Fruit fly (Drosophila melanogaster): ENCODE data around the gene Cnx14D.
A peak's percentile ranks its signal among the peaks of the same experiment; 100 is the strongest.

Gene Cnx14D

dm6 chrX:16573659-16574058 is 48.4 kb upstream of the Cnx14D start (continued):
- TF ChIP-seq CG4328 (GFP tag; optimal IDR thresholded peaks at IDR 0.05) = no peak
- TF ChIP-seq btn (GFP tag; optimal IDR thresholded peaks at IDR 0.05) = no peak
- TF ChIP-seq CG3838 (GFP tag; optimal IDR thresholded peaks at IDR 0.05) = no peak
- TF ChIP-seq Dll (GFP tag; IDR thresholded peaks at IDR 0.05; ENCODE audit: partially characterized antibody) = no peak
- TF ChIP-seq CG11456 (GFP tag; IDR thresholded peaks at IDR 0.05) = no peak
- TF ChIP-seq Oli (tag; optimal IDR thresholded peaks at IDR 0.05) = no peak
- TF ChIP-seq CG17612 (GFP tag; IDR thresholded peaks at IDR 0.05) = no peak
- TF ChIP-seq Eip74EF (GFP tag; optimal IDR thresholded peaks at IDR 0.05) = no peak
- TF ChIP-seq dpn (GFP tag; optimal IDR thresholded peaks at IDR 0.05) = no peak
- peak; percentile 50 for TF ChIP-seq gem (tag; optimal IDR thresholded peaks at IDR 0.05)
- no peak for TF ChIP-seq Hr78 (GFP tag; optimal IDR thresholded peaks at IDR 0.05)
- no peak for TF ChIP-seq Nf-YA (GFP tag; IDR thresholded peaks at IDR 0.05)
- peak; percentile 27 for TF ChIP-seq nom (GFP tag; optimal IDR thresholded peaks at IDR 0.05)
- peak; percentile 3 for TF ChIP-seq Hand (GFP tag; optimal IDR thresholded peaks at IDR 0.05)
- no peak for TF ChIP-seq fu2 (GFP tag; optimal IDR thresholded peaks at IDR 0.05)
- TF ChIP-seq CG30403 (GFP tag; optimal IDR thresholded peaks at IDR 0.05) = no peak
- no peak for TF ChIP-seq CG31388 (GFP tag; optimal IDR thresholded peaks at IDR 0.05)
- no peak for TF ChIP-seq Bgb (GFP tag; IDR thresholded peaks at IDR 0.05; ENCODE audit: partially characterized antibody)
- TF ChIP-seq CG12236 (GFP tag; optimal IDR thresholded peaks at IDR 0.05) = no peak
- TF ChIP-seq otp (GFP tag; IDR thresholded peaks at IDR 0.05) = no peak
- no peak for TF ChIP-seq Mrtf (GFP tag; IDR thresholded peaks at IDR 0.05)
- TF ChIP-seq seq (GFP tag; IDR thresholded peaks at IDR 0.05) = no peak
- TF ChIP-seq CG13424 (tag; optimal IDR thresholded peaks at IDR 0.05) = peak; percentile 13
- TF ChIP-seq CG11695 (GFP tag; IDR thresholded peaks at IDR 0.05) = 0 out of 3 replicates have a peak, but pooled peaks have one; percentile 38

- no peak for TF ChIP-seq Mes4 (GFP tag; optimal IDR thresholded peaks at IDR 0.05)
- TF ChIP-seq CG3726 (GFP tag; IDR thresholded peaks at IDR 0.05) = no peak
- TF ChIP-seq CG10959 (GFP tag; IDR thresholded peaks at IDR 0.05) = no peak
- no peak for TF ChIP-seq Ravus (GFP tag; IDR thresholded peaks at IDR 0.05)
- peak; percentile 24 for TF ChIP-seq CG2678 (tag; optimal IDR thresholded peaks at IDR 0.05)
- peak; percentile 3 for TF ChIP-seq CG7786 (GFP tag; optimal IDR thresholded peaks at IDR 0.05)
- peak; percentile 44 for TF ChIP-seq gem (tag; optimal IDR thresholded peaks at IDR 0.05)
- TF ChIP-seq prd (optimal IDR thresholded peaks at IDR 0.05) = no peak
- 0 out of 3 replicates have a peak, but pooled peaks have one; percentile 8 for TF ChIP-seq prd (GFP tag; IDR thresholded peaks at IDR 0.05)
- TF ChIP-seq CTCF (GFP tag; optimal IDR thresholded peaks at IDR 0.05) = no peak
- TF ChIP-seq CG33213 (GFP tag; optimal IDR thresholded peaks at IDR 0.05) = no peak
- TF ChIP-seq amos (GFP tag; IDR thresholded peaks at IDR 0.05; ENCODE audit: partially characterized antibody) = no peak
- peak; percentile 37; the same call in 1 of the 2 replicates for TF ChIP-seq CG9932 (GFP tag; IDR thresholded peaks at IDR 0.05)
- peak; percentile 55 for TF ChIP-seq kah (GFP tag; optimal IDR thresholded peaks at IDR 0.05)
- TF ChIP-seq dysf (GFP tag; IDR thresholded peaks at IDR 0.05) = peak; percentile 41; the same call in 2 of the 3 replicates
- no peak for TF ChIP-seq sisA (GFP tag; IDR thresholded peaks at IDR 0.05)
- TF ChIP-seq vnd (GFP tag; IDR thresholded peaks at IDR 0.05; ENCODE audit: partially characterized antibody) = no peak
- peak; percentile 13 for TF ChIP-seq CG15269 (tag; optimal IDR thresholded peaks at IDR 0.05)
- TF ChIP-seq caup (GFP tag; optimal IDR thresholded peaks at IDR 0.05; ENCODE audit: severe bottlenecking) = no peak
- TF ChIP-seq CG4820 (GFP tag; optimal IDR thresholded peaks at IDR 0.05) = no peak
- no peak for TF ChIP-seq ssp (GFP tag; IDR thresholded peaks at IDR 0.05)
- TF ChIP-seq Rx (GFP tag; IDR thresholded peaks at IDR 0.05) = no peak
- TF ChIP-seq CG14965 (GFP tag; optimal IDR thresholded peaks at IDR 0.05; ENCODE audit: borderline replicate concordance) = no peak
- no peak for TF ChIP-seq sug (tag; optimal IDR thresholded peaks at IDR 0.05)
- no peak for TF ChIP-seq E2f2 (GFP tag; IDR thresholded peaks at IDR 0.05)
- TF ChIP-seq grau (tag; optimal IDR thresholded peaks at IDR 0.05) = peak; percentile 83
- TF ChIP-seq ERR (GFP tag; optimal IDR thresholded peaks at IDR 0.05) = no peak
- peak; percentile 80 for TF ChIP-seq sd (tag; optimal IDR thresholded peaks at IDR 0.05)
These were observed 45.5 kb upstream of the Cnx14D start for dm6 chrX:16570572-16571224.
